Worm (Caenorhabditis elegans): ENCODE data around the gene lgc-42.

ce11 chrIII:2008894-2009293 is 11.2 kb downstream of the lgc-42 start:
- TF ChIP-seq lin-38 (GFP tag; IDR thresholded peaks at IDR 0.05) (no peak), daf-12 (tag; optimal IDR thresholded peaks at IDR 0.05) (no peak), Y5F2A.4 (GFP tag; optimal IDR thresholded peaks at IDR 0.05) (no peak), egl-27 (tag; optimal IDR thresholded peaks at IDR 0.05) (no peak), F44E2.7 (GFP tag; IDR thresholded peaks at IDR 0.05) (no peak), snpc-1.2 (GFP tag; IDR thresholded peaks at IDR 0.05) (no peak), ZK546.5 (tag; optimal IDR thresholded peaks at IDR 0.05) (no peak), ceh-28 (tag; optimal IDR thresholded peaks at IDR 0.05) (peak; percentile 28), lin-15B (tag; optimal IDR thresholded peaks at IDR 0.05) (no peak), dve-1 (tag; optimal IDR thresholded peaks at IDR 0.05; ENCODE audit: insufficient read depth) (no peak)

Data from whole organism, L4 larva.